Worm (Caenorhabditis elegans) whole organism, L4/young adult: ENCODE measurements around the gene R13H7.2.

Source experiments
- W03F9.2 ChIP-seq: fragments of 150-350 bp; optimal IDR thresholded peaks from 2 replicates; lab custom pipeline; 2014; ENCODE audit warnings: missing biosample characterization, missing genetic modification characterization
- dao-5 ChIP-seq: sonication (generic microtip); optimal IDR thresholded peaks from 2 replicates; lab custom pipeline; 2016; ENCODE audit warnings: missing genotype, missing genetic modification characterization, moderate library complexity, missing compliant biosample characterization
- him-1 ChIP-seq: sonication (generic microtip); optimal IDR thresholded peaks from 2 replicates; lab custom pipeline; 2016; ENCODE audit warnings: missing genotype, missing genetic modification reagents, missing genetic modification characterization, missing compliant biosample characterization

R13H7.2 gene

DNA sequence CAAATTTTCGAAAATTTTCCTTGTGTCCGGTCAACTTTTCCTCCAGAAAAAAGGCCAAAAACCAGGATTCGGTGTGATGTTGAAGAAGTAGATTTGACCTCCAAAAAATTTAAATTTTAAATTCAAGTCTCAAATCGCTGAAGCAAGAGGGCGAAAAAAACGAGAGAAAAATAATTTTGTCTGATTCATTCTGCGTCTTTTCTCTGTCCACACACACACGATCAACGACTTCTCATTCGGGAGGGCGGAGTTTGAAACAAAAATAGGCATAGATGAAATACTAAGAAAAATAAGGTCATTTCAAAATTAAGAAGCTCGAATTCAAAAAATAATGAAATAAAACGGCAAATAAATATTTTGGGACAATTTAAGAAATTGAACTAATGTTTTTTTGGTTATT, at the start of gene R13H7.2:
R13H7.2 (minus strand) TSS at position 101 of the 400 bp plus-strand sequence.
- TF ChIP-seq W03F9.2: no peak
- no peak for TF ChIP-seq dao-5 (tag; lab: Kevin White, UChicago)
- TF ChIP-seq him-1 (tag; lab: Kevin White, UChicago): no peak

DNA sequence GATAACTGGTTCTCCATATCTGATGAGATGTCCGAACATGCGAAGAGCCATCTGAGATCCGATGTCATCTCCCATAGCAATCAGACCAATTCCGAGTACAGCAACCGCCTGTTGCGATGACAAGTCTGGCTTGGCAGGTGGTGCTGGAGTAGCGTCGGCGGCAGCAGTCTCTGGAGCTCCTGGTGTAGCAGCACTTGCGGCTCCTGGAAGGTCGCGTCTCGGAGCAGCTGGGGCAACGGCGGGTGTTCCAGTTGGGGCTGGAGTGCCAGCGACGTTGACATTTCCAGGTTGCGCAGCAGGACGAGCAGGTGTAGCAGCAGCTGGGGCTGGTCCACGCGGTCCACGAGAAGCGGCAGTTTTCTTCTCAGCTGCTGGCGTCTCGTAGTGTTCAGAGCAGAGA, 48.3 kb upstream of the R13H7.2 start:
- no peak for TF ChIP-seq dao-5 (tag; lab: Kevin White, UChicago)
- no peak for TF ChIP-seq W03F9.2
- no peak for TF ChIP-seq him-1 (tag; lab: Kevin White, UChicago)

DNA sequence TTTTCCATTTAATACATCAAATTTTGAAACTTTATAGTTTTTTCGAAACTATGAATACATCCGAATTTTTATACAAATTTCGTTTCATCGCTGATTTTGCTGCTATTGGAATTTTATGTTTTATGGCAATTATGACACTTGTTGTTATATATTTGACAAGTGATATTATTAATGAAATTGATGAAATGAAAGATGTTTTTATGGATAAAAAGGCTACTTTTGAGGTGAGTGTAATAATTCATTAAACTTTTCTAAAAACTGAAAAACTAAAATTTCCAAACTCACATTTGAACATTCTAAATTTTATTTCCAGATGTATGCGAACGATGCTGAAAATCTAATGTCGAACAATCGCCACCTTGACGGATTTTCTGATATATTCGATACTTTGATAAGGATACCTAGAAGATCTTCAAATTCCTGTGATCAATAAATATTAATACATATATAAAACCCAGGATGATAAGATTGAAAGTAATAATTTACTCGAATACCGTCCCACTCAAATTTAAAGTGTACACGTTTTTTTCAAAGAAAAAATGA, 46.8 kb upstream of the R13H7.2 start, which contains the start of the genes T22D1.17 and T22D1.8:
T22D1.17 (plus strand) TSS at position 51 of the 543 bp plus-strand sequence.
T22D1.8 (minus strand) TSS at position 402 of the 543 bp plus-strand sequence.
- TF ChIP-seq dao-5 (tag; lab: Kevin White, UChicago) (no peak), him-1 (tag; lab: Kevin White, UChicago) (no peak), W03F9.2 (no peak)

DNA sequence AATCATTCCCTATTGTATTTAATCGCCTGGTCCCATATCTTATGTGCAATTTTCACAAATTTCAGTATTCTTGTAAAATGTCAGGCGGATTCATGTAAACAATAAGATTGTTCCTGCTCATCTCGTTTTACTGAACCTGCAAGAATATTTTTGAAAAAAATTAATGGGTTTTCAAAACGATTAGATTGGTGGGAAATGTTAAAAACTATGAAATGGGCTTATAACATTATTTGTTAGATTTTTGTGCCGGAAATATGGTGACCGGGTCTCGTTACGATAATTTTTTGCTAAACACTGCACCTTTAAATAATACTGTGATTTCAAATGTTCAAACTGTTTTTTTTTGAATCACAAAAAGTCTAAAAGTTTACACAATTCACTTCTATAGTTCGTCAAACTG, 46.3 kb upstream of the R13H7.2 start:
- TF ChIP-seq W03F9.2 (no peak), him-1 (tag; lab: Kevin White, UChicago) (no peak), dao-5 (tag; lab: Kevin White, UChicago) (no peak)

DNA sequence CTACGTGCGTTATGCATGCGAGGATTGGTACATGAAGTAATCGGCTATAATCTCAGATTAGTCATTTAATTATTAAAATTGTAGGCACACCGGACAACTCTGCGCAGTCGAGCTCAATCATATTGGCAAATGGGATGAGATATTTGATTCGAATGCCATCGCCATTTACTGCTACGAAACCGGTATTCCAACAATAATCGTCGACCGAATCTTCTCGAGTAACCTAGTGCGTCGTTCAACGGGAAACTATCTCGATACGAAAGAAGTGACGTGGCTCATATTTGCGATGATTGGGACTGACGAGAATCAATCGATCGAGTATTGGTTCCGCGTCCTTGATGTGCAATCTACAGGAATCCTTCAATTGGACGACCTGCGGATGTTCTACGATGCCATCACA, 45.4 kb upstream of the R13H7.2 start:
- TF ChIP-seq dao-5 (tag; lab: Kevin White, UChicago): no peak

DNA sequence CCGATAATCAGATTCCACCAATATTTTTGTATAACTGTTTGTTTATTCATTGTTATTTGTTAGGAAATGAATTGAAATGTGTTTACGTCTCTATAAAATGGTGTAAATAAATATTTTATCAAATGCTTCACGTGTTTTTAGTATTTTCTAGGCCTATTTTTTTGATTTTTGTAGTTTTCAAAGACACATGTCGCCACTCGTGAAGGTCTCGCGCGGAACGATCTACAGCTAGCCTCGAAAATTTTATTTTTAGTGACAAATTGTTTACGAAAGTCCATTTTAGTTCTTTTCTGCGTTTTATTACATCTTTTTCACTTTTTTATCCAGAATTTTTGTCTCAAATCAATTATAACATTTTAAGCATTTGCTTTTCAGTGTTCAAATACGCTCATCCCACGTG, 44.4 kb upstream of the R13H7.2 start, which contains the start of gene T22D1.5:
T22D1.5 (plus strand) TSS at position 376 of the 400 bp plus-strand sequence.
- TF ChIP-seq him-1 (tag; lab: Kevin White, UChicago) (no peak), dao-5 (tag; lab: Kevin White, UChicago) (no peak), W03F9.2 (no peak)

DNA sequence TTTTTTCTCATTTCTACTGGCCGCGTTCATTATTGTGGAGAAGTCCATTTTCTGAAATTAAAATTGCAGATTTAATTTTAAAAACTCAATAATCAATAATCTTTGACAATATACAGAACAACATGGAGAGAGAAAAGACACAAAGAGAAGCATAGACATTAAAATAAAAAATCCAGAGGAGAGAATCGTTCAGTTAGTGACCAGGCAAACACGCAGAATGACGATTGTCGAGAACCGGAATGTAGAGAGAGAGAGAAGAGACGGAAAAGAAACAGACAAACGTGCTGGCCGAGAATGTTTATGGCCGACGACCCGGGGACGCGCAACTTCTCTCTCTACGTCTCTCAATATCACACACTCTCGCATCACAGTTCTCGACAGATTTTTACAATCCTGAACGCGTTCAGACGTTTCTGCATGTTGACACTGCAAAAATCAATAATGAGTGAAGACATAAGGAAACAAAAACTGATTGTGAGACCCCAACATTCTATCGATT, 28.5 kb upstream of the R13H7.2 start, which contains the start of the genes T05A12.3 and T05A12.4:
T05A12.3 (minus strand) TSS at position 51 of the 499 bp plus-strand sequence.
T05A12.4 (plus strand) TSS at position 348 of the 499 bp plus-strand sequence.
- no peak for TF ChIP-seq W03F9.2

DNA sequence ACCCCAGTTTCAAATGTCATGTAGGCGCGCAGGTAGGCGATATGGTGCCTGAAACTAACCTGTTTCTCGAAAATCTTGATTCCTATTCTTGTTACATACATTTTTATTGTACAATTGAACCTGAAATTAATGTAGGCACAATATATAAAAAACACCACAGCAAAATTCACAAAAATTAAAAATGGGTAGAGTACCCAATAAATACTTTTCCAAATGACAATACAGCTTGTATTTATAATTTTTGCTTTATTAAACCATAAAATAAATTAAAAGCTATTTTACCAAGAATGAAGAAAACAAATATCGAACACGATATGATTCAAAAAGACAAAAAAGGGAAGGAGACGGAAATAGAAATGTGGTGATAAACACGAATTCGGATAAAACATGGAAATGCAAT, 24.2 kb upstream of the R13H7.2 start, which contains the start of gene tre-2:
tre-2 (minus strand) TSS at position 101 of the 400 bp plus-strand sequence.
- TF ChIP-seq dao-5 (tag; lab: Kevin White, UChicago): no peak
- no peak for TF ChIP-seq W03F9.2
- TF ChIP-seq him-1 (tag; lab: Kevin White, UChicago): no peak

DNA sequence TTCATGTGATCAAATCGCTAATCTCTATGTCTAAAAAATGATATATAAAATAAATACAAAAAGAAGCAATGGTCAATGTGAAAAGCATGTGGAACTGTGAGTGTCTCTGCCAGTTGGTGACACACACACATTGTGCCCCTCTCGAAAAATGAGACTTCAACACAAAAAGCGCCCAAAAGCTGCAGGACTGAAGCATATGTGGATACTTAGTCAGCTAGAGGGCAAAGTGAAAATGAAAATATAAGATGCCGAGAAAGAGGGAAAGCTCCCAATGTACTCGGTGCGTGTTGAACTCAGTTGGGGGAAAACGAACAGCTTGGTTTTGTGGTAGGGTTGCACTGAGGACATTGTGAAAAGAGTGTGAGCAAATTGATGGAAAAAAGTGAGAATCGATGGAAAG, 22.0 kb upstream of the R13H7.2 start:
- peak; percentile 13 for TF ChIP-seq him-1 (tag; lab: Kevin White, UChicago)
- no peak for TF ChIP-seq W03F9.2

DNA sequence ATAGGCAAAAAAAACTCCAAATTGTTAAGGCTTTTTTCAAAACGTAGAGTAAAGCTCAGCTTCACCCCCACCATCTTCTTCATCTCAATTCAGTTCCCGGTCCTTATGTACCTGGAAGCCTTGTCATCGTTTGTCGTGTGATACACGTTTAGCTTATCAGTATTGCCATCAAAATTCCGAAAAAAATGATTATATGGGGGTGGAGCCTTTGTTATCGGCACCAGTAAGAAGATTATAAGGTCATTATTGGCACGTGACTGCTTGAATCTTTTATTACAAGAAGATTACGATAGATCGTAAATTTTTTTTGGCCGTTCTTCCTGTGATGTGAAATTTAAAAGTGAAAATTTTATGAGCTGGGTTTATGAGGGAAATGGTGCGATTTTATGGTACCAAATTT, 21.2 kb upstream of the R13H7.2 start:
- no peak for TF ChIP-seq dao-5 (tag; lab: Kevin White, UChicago)
- TF ChIP-seq him-1 (tag; lab: Kevin White, UChicago): no peak
- TF ChIP-seq W03F9.2: peak; percentile 23

DNA sequence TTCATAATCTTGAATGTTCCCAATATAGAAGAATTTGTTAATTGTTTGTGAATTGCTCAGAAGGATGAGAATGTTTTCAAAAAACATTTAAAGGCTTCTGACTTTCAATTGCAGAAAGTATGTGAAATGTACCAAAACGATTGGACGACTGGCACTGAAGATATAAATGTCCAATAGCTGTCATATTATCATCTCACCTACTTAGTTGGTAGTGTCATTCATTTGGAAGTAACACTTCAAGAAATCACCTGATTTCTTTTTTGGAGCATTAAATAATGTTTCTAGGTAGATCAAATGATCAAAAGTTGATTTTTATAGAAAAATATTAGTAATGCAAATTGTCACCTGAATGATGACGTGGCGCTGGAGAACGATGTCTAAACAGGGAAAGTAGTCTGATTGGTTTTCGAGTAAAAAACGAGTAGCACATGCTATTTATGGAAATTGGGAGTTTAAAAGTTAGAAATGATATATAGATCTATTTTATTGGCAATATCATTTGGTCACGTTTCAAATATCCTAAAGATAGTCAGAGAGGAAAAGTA, 20.6 kb upstream of the R13H7.2 start:
- TF ChIP-seq him-1 (tag; lab: Kevin White, UChicago) (no peak), W03F9.2 (no peak), dao-5 (tag; lab: Kevin White, UChicago) (no peak)

DNA sequence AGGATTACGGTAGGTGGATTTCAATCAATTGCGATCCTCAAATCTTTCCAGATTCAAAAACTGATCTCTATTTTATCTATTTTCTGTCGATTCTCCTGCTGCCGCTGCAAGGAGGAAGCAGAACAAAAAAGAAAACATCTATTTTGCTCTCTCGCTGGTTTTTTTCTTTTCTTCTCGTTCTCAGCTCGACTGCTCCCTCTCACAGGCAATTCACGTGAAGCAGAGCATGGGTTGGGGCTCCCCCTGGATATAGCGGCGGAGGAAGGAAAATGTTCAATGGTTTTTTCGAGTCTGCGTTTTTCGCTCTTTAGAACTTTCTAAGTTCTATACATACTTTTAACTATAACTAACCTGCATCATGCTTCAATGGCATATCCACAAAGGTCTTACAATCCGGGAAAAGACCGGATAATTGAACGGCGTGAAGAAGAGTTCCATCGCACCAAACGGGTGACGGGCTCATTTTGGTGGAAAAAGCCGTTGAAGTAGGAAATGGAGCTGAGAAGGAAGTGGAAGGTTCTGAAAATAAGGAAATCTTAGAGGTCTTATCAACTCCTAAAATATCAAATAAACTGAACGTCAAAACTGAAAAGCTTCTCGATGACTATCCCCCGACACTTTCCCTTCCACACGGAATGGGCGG, 19.9 kb upstream of the R13H7.2 start:
- TF ChIP-seq W03F9.2 (no peak), dao-5 (tag; lab: Kevin White, UChicago) (no peak), him-1 (tag; lab: Kevin White, UChicago) (peak; percentile 70)

DNA sequence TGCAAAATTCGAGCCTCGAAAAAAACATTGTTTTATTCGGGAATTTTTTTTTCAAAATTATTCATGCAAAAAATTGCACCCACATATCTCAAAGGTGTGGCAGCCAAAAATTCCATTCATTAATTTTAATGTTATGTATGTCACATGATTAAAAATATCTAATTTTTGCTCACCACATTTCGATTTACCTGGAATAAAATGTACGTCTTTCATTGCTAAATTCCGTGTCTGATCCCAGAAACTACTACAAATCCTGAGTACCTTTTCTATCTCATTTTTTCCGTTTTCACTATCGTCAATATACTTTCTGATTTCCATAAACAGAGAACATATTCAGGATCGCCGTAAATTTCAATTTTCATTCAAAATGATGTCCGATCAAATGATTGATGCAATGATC, 13.8 kb upstream of the R13H7.2 start, which contains the start of gene srx-19:
srx-19 (plus strand) TSS at position 301 of the 400 bp plus-strand sequence.
- no peak for TF ChIP-seq W03F9.2
- TF ChIP-seq him-1 (tag; lab: Kevin White, UChicago): no peak
- no peak for TF ChIP-seq dao-5 (tag; lab: Kevin White, UChicago)

DNA sequence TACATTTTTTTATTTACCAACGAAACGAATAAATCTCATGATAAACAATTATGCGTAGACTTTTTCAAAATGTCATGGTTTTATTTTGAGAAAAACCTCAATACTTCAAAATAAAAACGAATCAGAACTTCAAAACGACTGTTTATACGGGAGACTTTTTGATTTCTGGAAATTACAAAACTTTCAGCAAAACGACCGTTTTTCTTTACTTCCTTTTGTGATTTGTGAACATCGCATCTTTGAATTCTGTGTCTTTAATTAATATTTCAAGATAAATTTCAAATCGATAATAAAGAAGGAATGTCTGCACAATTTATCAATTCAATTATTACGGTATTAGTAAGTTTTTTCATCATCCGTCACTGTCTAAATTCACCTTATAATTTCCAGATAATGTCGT, 8.6 kb upstream of the R13H7.2 start, which contains the start of gene srx-20:
srx-20 (plus strand) TSS at position 301 of the 400 bp plus-strand sequence.
- no peak for TF ChIP-seq him-1 (tag; lab: Kevin White, UChicago)
- TF ChIP-seq dao-5 (tag; lab: Kevin White, UChicago): no peak
- TF ChIP-seq W03F9.2: no peak
